Worm (Caenorhabditis elegans) whole organism, L1 larva: ENCODE measurements around the gene rmd-1.

Source experiments
- C04F5.9 ChIP-seq: sonication (generic microtip); optimal IDR thresholded peaks from 2 replicates; lab custom pipeline; 2016; ENCODE audit warnings: missing genetic modification characterization, missing compliant biosample characterization
- F16B12.6 ChIP-seq: fragments of 150-350 bp; optimal IDR thresholded peaks from 2 replicates; lab custom pipeline; 2014; ENCODE audit warnings: missing biosample characterization, missing genetic modification characterization
- Y116A8C.19 ChIP-seq: sonication (generic microtip); optimal IDR thresholded peaks from 2 replicates; lab custom pipeline; 2016; ENCODE audit warnings: missing compliant biosample characterization, missing genetic modification characterization, borderline replicate concordance
- aha-1 ChIP-seq: fragments of 150-350 bp; optimal IDR thresholded peaks from 2 replicates; lab custom pipeline; 2014; ENCODE audit warnings: missing biosample characterization, missing genetic modification characterization
- aly-2 ChIP-seq: fragments of 150-350 bp; optimal IDR thresholded peaks from 2 replicates; lab custom pipeline; 2014; ENCODE audit warnings: missing biosample characterization, missing genetic modification characterization
- ceh-63 ChIP-seq: fragments of 200-800 bp; sonication (Bioruptor generic); optimal IDR thresholded peaks from 2 replicates; lab custom pipeline; 2018; ENCODE audit warnings: mild to moderate bottlenecking, missing genetic modification characterization, missing compliant biosample characterization
- ceh-82 ChIP-seq, 3 experiments: fragments of 150-350 bp in 1 of 3; sonication (generic microtip) in 2 of 3; optimal IDR thresholded peaks; 2 replicates each; lab custom pipeline; 2014 to 2017; ENCODE audit warnings: missing biosample characterization in 3 of 3, missing genetic modification characterization in 3 of 3
- ces-1 ChIP-seq: fragments of 150-350 bp; optimal IDR thresholded peaks from 2 replicates; lab custom pipeline; 2014; ENCODE audit warnings: missing biosample characterization, missing genetic modification reagents, missing genetic modification characterization
- dpl-1 ChIP-seq, 3 experiments: fragments of 150-350 bp in 2 of 3; sonication (generic microtip) in 1 of 3; optimal IDR thresholded peaks; 2 replicates each; lab custom pipeline; 2014 to 2017; ENCODE audit warnings: missing biosample characterization in 3 of 3, missing genetic modification characterization in 3 of 3, missing genetic modification reagents in 3 of 3
- efl-3 ChIP-seq: fragments of 200-800 bp; sonication (Bioruptor generic); optimal IDR thresholded peaks from 2 replicates; lab custom pipeline; 2018; ENCODE audit warnings: mild to moderate bottlenecking, missing genetic modification characterization, missing compliant biosample characterization
- egl-27 ChIP-seq, 2 experiments: fragments of 150-350 bp in 1 of 2; sonication (generic microtip); optimal IDR thresholded peaks; 3 replicates each; lab custom pipeline; 2017 to 2018; ENCODE audit warnings: missing biosample characterization in 2 of 2, missing genetic modification characterization in 2 of 2, missing genetic modification reagents in 2 of 2
- elt-2 ChIP-seq: sonication (generic microtip); optimal IDR thresholded peaks from 2 replicates; lab custom pipeline; 2016; ENCODE audit warnings: missing genetic modification characterization, mild to moderate bottlenecking, inconsistent platforms, missing compliant biosample characterization, missing genetic modification reagents
- elt-3 ChIP-seq, 6 experiments: fragments of 150-350 bp in 1 of 6; sonication (generic microtip); optimal IDR thresholded peaks; 2 replicates each; lab custom pipeline; 2017 to 2018; ENCODE audit warnings: missing biosample characterization in 6 of 6, missing genetic modification characterization in 6 of 6, inconsistent platforms in 1 of 6
- ets-5 ChIP-seq: fragments of 200-800 bp; sonication (Bioruptor generic); IDR thresholded peaks from 2 replicates; pipeline ENCODE4 v1.3.6; 2022; ENCODE audit warnings: missing genetic modification characterization, missing compliant biosample characterization
- fkh-8 ChIP-seq: sonication (generic microtip); optimal IDR thresholded peaks from 2 replicates; lab custom pipeline; 2016; ENCODE audit warnings: mild to moderate bottlenecking, missing genetic modification characterization, missing compliant biosample characterization
- fos-1 ChIP-seq: fragments of 150-350 bp; optimal IDR thresholded peaks from 2 replicates; lab custom pipeline; 2014; ENCODE audit warnings: missing biosample characterization, missing genetic modification characterization
- grh-1 ChIP-seq: fragments of 200-800 bp; sonication (Bioruptor generic); IDR thresholded peaks from 2 replicates; pipeline ENCODE4 v1.3.6; 2022; ENCODE audit warnings: missing genetic modification reagents, missing genetic modification characterization, missing compliant biosample characterization
- hpl-2 ChIP-seq: fragments of 150-350 bp; optimal IDR thresholded peaks from 2 replicates; lab custom pipeline; 2014; ENCODE audit warnings: missing biosample characterization, missing genetic modification reagents, missing genetic modification characterization
- irx-1 ChIP-seq: sonication (generic microtip); optimal IDR thresholded peaks from 2 replicates; lab custom pipeline; 2016; ENCODE audit warnings: missing genetic modification characterization, missing compliant biosample characterization
- isw-1 ChIP-seq: fragments of 200-800 bp; sonication (Bioruptor generic); IDR thresholded peaks from 2 replicates; pipeline ENCODE4 v1.3.6; 2022; ENCODE audit warnings: missing genetic modification characterization, missing compliant biosample characterization
- lin-13 ChIP-seq: fragments of 150-350 bp; optimal IDR thresholded peaks from 2 replicates; lab custom pipeline; 2014; ENCODE audit warnings: missing biosample characterization, missing genetic modification reagents, missing genetic modification characterization
- lin-14 ChIP-seq: fragments of 200-800 bp; sonication (Bioruptor generic); optimal IDR thresholded peaks from 2 replicates; lab custom pipeline; 2018; ENCODE audit warnings: mild to moderate bottlenecking, missing genetic modification characterization, moderate library complexity, missing compliant biosample characterization
- lin-35 ChIP-seq, 2 experiments: fragments of 150-350 bp; optimal IDR thresholded peaks; 2 replicates each; lab custom pipeline; 2014; ENCODE audit warnings: missing biosample characterization in 2 of 2, missing genetic modification characterization in 2 of 2, missing genetic modification reagents in 2 of 2
- mdl-1 ChIP-seq, 2 experiments: fragments of 150-350 bp; optimal IDR thresholded peaks; 2 replicates each; lab custom pipeline; 2014 to 2017; ENCODE audit warnings: missing biosample characterization in 2 of 2, missing genetic modification characterization in 2 of 2, inconsistent platforms in 1 of 2
- mef-2 ChIP-seq: fragments of 150-350 bp; optimal IDR thresholded peaks from 2 replicates; lab custom pipeline; 2014; ENCODE audit warnings: missing biosample characterization, missing genetic modification characterization
- mep-1 ChIP-seq: fragments of 150-350 bp; optimal IDR thresholded peaks from 2 replicates; lab custom pipeline; 2014; ENCODE audit warnings: missing biosample characterization, missing genetic modification characterization
- nhr-11 ChIP-seq: fragments of 150-350 bp; optimal IDR thresholded peaks from 2 replicates; lab custom pipeline; 2014; ENCODE audit warnings: missing biosample characterization, missing genetic modification characterization
- nhr-12 ChIP-seq: sonication (generic microtip); optimal IDR thresholded peaks from 2 replicates; lab custom pipeline; 2017; ENCODE audit warnings: missing biosample characterization, missing genetic modification characterization
- nhr-19 ChIP-seq: fragments of 200-800 bp; sonication (Bioruptor generic); conservative IDR thresholded peaks from 2 replicates; pipeline ENCODE4 v1.3.6; 2022; ENCODE audit warnings: missing genetic modification characterization, missing compliant biosample characterization
- nhr-20 ChIP-seq: sonication (generic microtip); optimal IDR thresholded peaks from 2 replicates; lab custom pipeline; 2016; ENCODE audit warnings: mild to moderate bottlenecking, missing genetic modification characterization, missing compliant biosample characterization
- nhr-28 ChIP-seq: fragments of 150-350 bp; optimal IDR thresholded peaks from 2 replicates; lab custom pipeline; 2014; ENCODE audit warnings: missing biosample characterization, missing genetic modification characterization
- nhr-47 ChIP-seq: sonication (generic microtip); optimal IDR thresholded peaks from 2 replicates; lab custom pipeline; 2016; ENCODE audit warnings: mild to moderate bottlenecking, missing genetic modification characterization, moderate library complexity, missing compliant biosample characterization
- nhr-71 ChIP-seq: sonication (generic microtip); optimal IDR thresholded peaks from 2 replicates; lab custom pipeline; 2016; ENCODE audit warnings: mild to moderate bottlenecking, missing genetic modification characterization, moderate library complexity, missing compliant biosample characterization
- nhr-85 ChIP-seq: sonication (generic microtip); peaks from one replicate; lab custom pipeline; 2016; ENCODE audit warnings: missing genetic modification characterization, inconsistent platforms, missing compliant biosample characterization
- pag-3 ChIP-seq: sonication (generic microtip); optimal IDR thresholded peaks from 2 replicates; lab custom pipeline; 2017; ENCODE audit warnings: missing genetic modification characterization, mild to moderate bottlenecking, missing compliant biosample characterization, antibody characterized with exemption, borderline replicate concordance; ENCODE audit not compliant: insufficient read depth
- pqm-1 ChIP-seq: sonication (generic microtip); optimal IDR thresholded peaks from 3 replicates; lab custom pipeline; 2017; ENCODE audit warnings: missing biosample characterization, missing genetic modification characterization
- rnt-1 ChIP-seq: sonication (generic microtip); optimal IDR thresholded peaks from 2 replicates; lab custom pipeline; 2016; ENCODE audit warnings: mild to moderate bottlenecking, missing genetic modification characterization, moderate library complexity, missing compliant biosample characterization
- skn-1 ChIP-seq: fragments of 150-350 bp; optimal IDR thresholded peaks from 2 replicates; lab custom pipeline; 2014; ENCODE audit warnings: missing biosample characterization, missing genetic modification characterization
- snu-23 ChIP-seq: sonication (generic microtip); optimal IDR thresholded peaks from 2 replicates; lab custom pipeline; 2016; ENCODE audit warnings: missing genetic modification characterization, missing compliant biosample characterization
- sox-4 ChIP-seq: sonication (generic microtip); optimal IDR thresholded peaks from 2 replicates; lab custom pipeline; 2016; ENCODE audit warnings: missing genetic modification characterization, missing compliant biosample characterization
- sptf-1 ChIP-seq: fragments of 150-350 bp; optimal IDR thresholded peaks from 2 replicates; lab custom pipeline; 2014; ENCODE audit warnings: missing biosample characterization, missing genetic modification characterization
- swsn-7 ChIP-seq: sonication (generic microtip); optimal IDR thresholded peaks from 2 replicates; lab custom pipeline; 2016; ENCODE audit warnings: missing genetic modification characterization, missing compliant biosample characterization
- tlp-1 ChIP-seq: fragments of 150-350 bp; optimal IDR thresholded peaks from 2 replicates; lab custom pipeline; 2014; ENCODE audit warnings: missing biosample characterization, missing genetic modification characterization
- unc-130 ChIP-seq: fragments of 150-350 bp; optimal IDR thresholded peaks from 2 replicates; lab custom pipeline; 2017; ENCODE audit warnings: missing biosample characterization, missing genetic modification characterization, inconsistent platforms
- unc-30 ChIP-seq: sonication (generic microtip); optimal IDR thresholded peaks from 2 replicates; lab custom pipeline; 2017; ENCODE audit warnings: missing biosample characterization, missing genetic modification characterization
- unc-62 ChIP-seq: fragments of 150-350 bp; optimal IDR thresholded peaks from 2 replicates; lab custom pipeline; 2014; ENCODE audit warnings: missing biosample characterization, missing genetic modification reagents, missing genetic modification characterization
- unc-98 ChIP-seq: fragments of 200-800 bp; sonication (Bioruptor generic); IDR thresholded peaks from 2 replicates; pipeline ENCODE4 v1.3.6; 2022; ENCODE audit warnings: missing genetic modification characterization, missing compliant biosample characterization
- xbp-1 ChIP-seq: sonication (generic microtip); optimal IDR thresholded peaks from 2 replicates; lab custom pipeline; 2016; ENCODE audit warnings: missing genetic modification characterization, missing compliant biosample characterization
- zag-1 ChIP-seq: fragments of 150-350 bp; optimal IDR thresholded peaks from 2 replicates; lab custom pipeline; 2014; ENCODE audit warnings: missing biosample characterization, missing genetic modification characterization
- zip-4 ChIP-seq: fragments of 200-800 bp; sonication (Bioruptor generic); optimal IDR thresholded peaks from 2 replicates; lab custom pipeline; 2018; ENCODE audit warnings: mild to moderate bottlenecking, missing genetic modification characterization, moderate library complexity, missing compliant biosample characterization
- ztf-11 ChIP-seq, 2 experiments: sonication (generic microtip); optimal IDR thresholded peaks; 2 replicates each; lab custom pipeline; 2016 to 2017; ENCODE audit warnings: missing genetic modification characterization in 2 of 2, missing biosample characterization in 1 of 2, missing compliant biosample characterization in 1 of 2
- ztf-4 ChIP-seq: fragments of 150-350 bp; optimal IDR thresholded peaks from 2 replicates; lab custom pipeline; 2014; ENCODE audit warnings: missing biosample characterization, missing genetic modification characterization

Gene rmd-1

ce11 chrIII:9765465-9765900 lies 6.6 kb downstream of the rmd-1 start (continued):
- TF ChIP-seq irx-1 (tag; lab: Kevin White, UChicago) = peak; percentile 96
- TF ChIP-seq zip-4 (GFP tag; lab: Kevin White, UChicago) = peak; percentile 95
- TF ChIP-seq Y116A8C.19 = no peak
- peak; percentile 99 for TF ChIP-seq ztf-4 (tag; lab: Kevin White, UChicago)
- peak; percentile 89 for TF ChIP-seq nhr-11 (tag; lab: Kevin White, UChicago)
- peak; percentile 92 for TF ChIP-seq sox-4 (tag; lab: Kevin White, UChicago)
- peak in 5 of 6 experiments; percentile 38 to 93 (median 75) for TF ChIP-seq elt-3 (tag; optimal IDR thresholded peaks at IDR 0.05; lab: Kevin White, UChicago)
- peak; percentile 90 to 98 (median 97) for TF ChIP-seq ceh-82 (tag; optimal IDR thresholded peaks at IDR 0.05; lab: Kevin White, UChicago)
- TF ChIP-seq aha-1 (tag; lab: Kevin White, UChicago) = peak; percentile 68
- TF ChIP-seq grh-1 = peak; percentile 98
- no peak for TF ChIP-seq tlp-1 (tag; lab: Kevin White, UChicago)
- peak; percentile 99 for TF ChIP-seq nhr-47 (tag; lab: Kevin White, UChicago)
- TF ChIP-seq ets-5 (GFP tag; lab: Robert Waterston, UW) = no peak
- peak; percentile 96 for TF ChIP-seq unc-130 (tag; lab: Kevin White, UChicago)
- TF ChIP-seq sptf-1 = no peak
- TF ChIP-seq nhr-19 (GFP tag; lab: Robert Waterston, UW) = peak; percentile 98
- TF ChIP-seq pag-3 (tag; lab: Kevin White, UChicago) = no peak
- peak; percentile 77 to 99 for TF ChIP-seq mdl-1 (tag; optimal IDR thresholded peaks at IDR 0.05; lab: Kevin White, UChicago)
- peak; percentile 89 for TF ChIP-seq hpl-2
- TF ChIP-seq nhr-85 (tag; lab: Kevin White, UChicago) = peak; percentile 99
- TF ChIP-seq mep-1 (tag; lab: Kevin White, UChicago) = peak; percentile 98
- peak; percentile 95 for TF ChIP-seq elt-2 (tag; lab: Kevin White, UChicago)
- peak; percentile 60; the same call in 1 of the 2 replicates for TF ChIP-seq unc-98 (GFP tag; lab: Robert Waterston, UW)
- TF ChIP-seq fkh-8 (tag; lab: Kevin White, UChicago) = peak; percentile 99
- TF ChIP-seq F16B12.6 (tag; lab: Kevin White, UChicago) = peak; percentile 57
- TF ChIP-seq lin-13 (GFP tag; lab: Kevin White, UChicago) = peak; percentile 96
- peak; percentile 98 for TF ChIP-seq rnt-1 (tag; lab: Kevin White, UChicago)
- TF ChIP-seq lin-35 (GFP tag; optimal IDR thresholded peaks at IDR 0.05; lab: Kevin White, UChicago) = peak; percentile 90 to 92
- TF ChIP-seq isw-1 (GFP tag; lab: Robert Waterston, UW) = peak; percentile 98
- TF ChIP-seq egl-27 (tag; optimal IDR thresholded peaks at IDR 0.05; lab: Kevin White, UChicago) = peak in 1 of 2 experiments; percentile 24
- peak; percentile 99 for TF ChIP-seq swsn-7 (tag; lab: Kevin White, UChicago)
- peak; percentile 94 for TF ChIP-seq C04F5.9 (tag; lab: Kevin White, UChicago)
- no peak for TF ChIP-seq unc-30 (tag; lab: Kevin White, UChicago)
- TF ChIP-seq ces-1 (GFP tag; lab: Kevin White, UChicago) = no peak
- peak; percentile 34 for TF ChIP-seq ceh-63
- TF ChIP-seq zag-1 (tag; lab: Kevin White, UChicago) = peak; percentile 85
- peak; percentile 97 for TF ChIP-seq xbp-1
- TF ChIP-seq fos-1 (tag; lab: Kevin White, UChicago) = peak; percentile 89
- TF ChIP-seq efl-3 (GFP tag; lab: Kevin White, UChicago) = peak; percentile 87
- TF ChIP-seq aly-2 (tag; lab: Kevin White, UChicago) = peak; percentile 96
- TF ChIP-seq ztf-11 (tag; optimal IDR thresholded peaks at IDR 0.05; lab: Kevin White, UChicago) = peak; percentile 36 to 97
- peak; percentile 77 to 86 (median 85) for TF ChIP-seq dpl-1 (GFP tag; optimal IDR thresholded peaks at IDR 0.05; lab: Kevin White, UChicago)
- peak; percentile 99 for TF ChIP-seq snu-23 (GFP tag; lab: Kevin White, UChicago)
- TF ChIP-seq nhr-28 (tag; lab: Kevin White, UChicago) = no peak
- no peak for TF ChIP-seq pqm-1 (tag; lab: Kevin White, UChicago)
- peak; percentile 69 for TF ChIP-seq nhr-12 (tag; lab: Kevin White, UChicago)
- TF ChIP-seq unc-62 (GFP tag; lab: Kevin White, UChicago) = peak; percentile 74
- TF ChIP-seq nhr-20 (tag; lab: Kevin White, UChicago) = peak; percentile 99
- peak; percentile 100 for TF ChIP-seq nhr-71 (tag; lab: Kevin White, UChicago)
- TF ChIP-seq lin-14 (GFP tag; lab: Kevin White, UChicago) = peak; percentile 100
- TF ChIP-seq mef-2 (tag; lab: Kevin White, UChicago) = peak; percentile 86
- TF ChIP-seq skn-1 = peak; percentile 95
